Worm (Caenorhabditis elegans): ENCODE data around the gene ZK418.11.
A peak's percentile ranks its signal among the peaks of the same experiment; 100 is the strongest.

Gene ZK418.11

ce11 chrIII:7101814-7102477 lies 1.9 kb downstream of the ZK418.11 start:
- peak; percentile 38 for TF ChIP-seq ztf-18 (tag; optimal IDR thresholded peaks at IDR 0.05)
- peak; percentile 90 for TF ChIP-seq attf-6 (GFP tag; IDR thresholded peaks at IDR 0.05)
- peak; percentile 35 for TF ChIP-seq ceh-100 (GFP tag; IDR thresholded peaks at IDR 0.05)
- TF ChIP-seq nfya-2 (GFP tag; IDR thresholded peaks at IDR 0.05) = 0 out of 2 replicates have a peak, but pooled peaks have one; percentile 22
- TF ChIP-seq T07F8.4 (tag; optimal IDR thresholded peaks at IDR 0.05) = no peak
- no peak for TF ChIP-seq zfh-2 (GFP tag; conservative IDR thresholded peaks at IDR 0.05)
- no peak for TF ChIP-seq egrh-3 (GFP tag; IDR thresholded peaks at IDR 0.05)
- no peak for TF ChIP-seq nfya-1 (tag; optimal IDR thresholded peaks at IDR 0.05; ENCODE audit: borderline replicate concordance, insufficient read depth)
- no peak for TF ChIP-seq zim-3 (tag; optimal IDR thresholded peaks at IDR 0.05)
- TF ChIP-seq madf-10 (tag; optimal IDR thresholded peaks at IDR 0.05) = no peak
- no peak for TF ChIP-seq mxl-1 (tag; optimal IDR thresholded peaks at IDR 0.05)
- TF ChIP-seq aptf-3 (GFP tag; IDR thresholded peaks at IDR 0.05) = 0 out of 2 replicates have a peak, but pooled peaks have one; percentile 22
- TF ChIP-seq T26A5.8 (tag; optimal IDR thresholded peaks at IDR 0.05) = no peak
- peak; percentile 88 for TF ChIP-seq snpc-3.4 (tag; optimal IDR thresholded peaks at IDR 0.05)
- TF ChIP-seq pbrm-1 (GFP tag; IDR thresholded peaks at IDR 0.05) = peak; percentile 66
- peak; percentile 73 for TF ChIP-seq dox-1 (GFP tag; IDR thresholded peaks at IDR 0.05)
- TF ChIP-seq ceh-58 (GFP tag; IDR thresholded peaks at IDR 0.05) = peak; percentile 62; the same call in 1 of the 2 replicates
- peak; percentile 51 for TF ChIP-seq efl-1 (GFP tag; optimal IDR thresholded peaks at IDR 0.05)
- TF ChIP-seq mcd-1 (GFP tag; IDR thresholded peaks at IDR 0.05) = no peak
- TF ChIP-seq somi-1 (GFP tag; optimal IDR thresholded peaks at IDR 0.05) = no peak
- TF ChIP-seq snpc-1.3 (tag; optimal IDR thresholded peaks at IDR 0.05; ENCODE audit: insufficient read depth) = peak; percentile 67
- no peak for TF ChIP-seq Y53F4B.3 (GFP tag; IDR thresholded peaks at IDR 0.05)
- TF ChIP-seq sea-2 (GFP tag; IDR thresholded peaks at IDR 0.05) = no peak
- no peak for TF ChIP-seq C06A6.2 (GFP tag; conservative IDR thresholded peaks at IDR 0.05)
- no peak for TF ChIP-seq ccch-3 (GFP tag; optimal IDR thresholded peaks at IDR 0.05)
- peak; percentile 70 for TF ChIP-seq F10E7.11 (tag; optimal IDR thresholded peaks at IDR 0.05)
- peak; percentile 92 for TF ChIP-seq Y95B8A.8 (GFP tag; IDR thresholded peaks at IDR 0.05)
- TF ChIP-seq Y56A3A.18 (GFP tag; IDR thresholded peaks at IDR 0.05) = peak; percentile 75
- no peak for TF ChIP-seq ceh-79 (tag; optimal IDR thresholded peaks at IDR 0.05)
- no peak for TF ChIP-seq lag-1 (GFP tag; IDR thresholded peaks at IDR 0.05)
- no peak for TF ChIP-seq unc-62 (GFP tag; optimal IDR thresholded peaks at IDR 0.05)
- no peak; the same call in 1 of the 2 replicates for TF ChIP-seq B0019.2 (GFP tag; conservative IDR thresholded peaks at IDR 0.05)
- TF ChIP-seq hmg-1.2 (GFP tag; IDR thresholded peaks at IDR 0.05) = peak; percentile 49; the same call in 1 of the 2 replicates
- TF ChIP-seq F39B2.1 (GFP tag; IDR thresholded peaks at IDR 0.05) = peak; percentile 70; the same call in 1 of the 2 replicates
- no peak for TF ChIP-seq akir-1 (GFP tag; optimal IDR thresholded peaks at IDR 0.05)
- TF ChIP-seq mes-4 (tag; optimal IDR thresholded peaks at IDR 0.05) = no peak
- TF ChIP-seq sdz-38 (tag; optimal IDR thresholded peaks at IDR 0.05) = no peak
- TF ChIP-seq chd-7 (tag; optimal IDR thresholded peaks at IDR 0.05) = peak; percentile 16
- no peak for TF ChIP-seq tbx-9 (tag; optimal IDR thresholded peaks at IDR 0.05; ENCODE audit: borderline replicate concordance)
- no peak for TF ChIP-seq bed-2 (GFP tag; IDR thresholded peaks at IDR 0.05)
- TF ChIP-seq sptf-2 (GFP tag; optimal IDR thresholded peaks at IDR 0.05) = no peak
- TF ChIP-seq ekl-4 (GFP tag; IDR thresholded peaks at IDR 0.05) = peak; percentile 92
- no peak for TF ChIP-seq hlh-12 (tag; optimal IDR thresholded peaks at IDR 0.05)
- no peak; the same call in 1 of the 2 replicates for TF ChIP-seq cebp-1 (GFP tag; IDR thresholded peaks at IDR 0.05)
- TF ChIP-seq cebp-1 (tag; optimal IDR thresholded peaks at IDR 0.05) = no peak
- TF ChIP-seq snpc-1.1 (tag; optimal IDR thresholded peaks at IDR 0.05; ENCODE audit: insufficient read depth) = peak; percentile 75
- peak; percentile 36; the same call in 1 of the 2 replicates for TF ChIP-seq madf-8 (GFP tag; conservative IDR thresholded peaks at IDR 0.05)
- peak; percentile 70 for TF ChIP-seq lin-54 (GFP tag; optimal IDR thresholded peaks at IDR 0.05)
